Fruit fly (Drosophila melanogaster): Measurements from ENCODE around the gene CheA7a.

DNA sequence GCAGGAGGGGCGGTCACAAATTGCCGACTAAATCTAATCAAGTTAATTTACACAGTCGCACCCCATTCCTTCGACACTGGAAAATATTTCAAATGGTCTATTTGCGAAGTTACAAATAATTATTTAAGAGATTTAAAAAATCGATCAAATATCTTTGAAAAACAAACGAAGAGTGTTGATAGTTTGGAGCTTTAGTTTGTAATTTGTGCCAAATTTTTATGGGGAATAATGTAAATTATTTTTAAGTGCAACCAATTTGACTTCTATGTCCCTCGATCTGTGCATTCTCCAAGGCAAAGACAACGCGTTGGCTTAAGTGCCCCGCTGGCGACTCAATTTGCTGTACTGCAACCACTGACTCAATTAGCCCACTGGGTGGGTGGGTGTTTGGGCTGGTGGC is 39.9 kb downstream of the CheA7a start:
- TF ChIP-seq CG1621 (tag; optimal IDR thresholded peaks at IDR 0.05): no peak
- TF ChIP-seq spab (GFP tag; optimal IDR thresholded peaks at IDR 0.05): no peak
